Fruit fly (Drosophila melanogaster) whole organism, prepupa: Measurements from ENCODE around the gene CG32450.

Experiments
- CG10631 ChIP-seq: fragments of 200-800 bp; sonication (Bioruptor generic); optimal IDR thresholded peaks from 2 replicates; lab custom pipeline; 2016; ENCODE audit warnings: missing biosample characterization, missing genetic modification characterization
- CG11902 ChIP-seq: fragments of 200-800 bp; sonication (Bioruptor generic); optimal IDR thresholded peaks from 3 replicates; lab custom pipeline; 2016; ENCODE audit warnings: missing biosample characterization, missing genetic modification characterization
- CG15336 ChIP-seq: fragments of 200-800 bp; sonication (Bioruptor generic); IDR thresholded peaks from 2 replicates; pipeline ENCODE4 v1.3.6; 2022; ENCODE audit warnings: missing biosample characterization, missing genetic modification characterization
- CG6163 ChIP-seq: fragments of 200-800 bp; sonication (Bioruptor generic); IDR thresholded peaks from 3 replicates; pipeline ENCODE4 v1.3.6; 2022; ENCODE audit warnings: missing biosample characterization, missing genetic modification characterization
- CG6276 ChIP-seq: fragments of 200-800 bp; sonication (Bioruptor generic); optimal IDR thresholded peaks from 2 replicates; lab custom pipeline; 2017; ENCODE audit warnings: missing biosample characterization, mild to moderate bottlenecking, missing genetic modification characterization
- CG6792 ChIP-seq: fragments of 200-800 bp; sonication (Bioruptor generic); optimal IDR thresholded peaks from 3 replicates; lab custom pipeline; 2016; ENCODE audit warnings: missing biosample characterization, missing genetic modification characterization
- CG9139 ChIP-seq: fragments of 200-800 bp; sonication (Bioruptor generic); optimal IDR thresholded peaks from 3 replicates; lab custom pipeline; 2017; ENCODE audit warnings: missing biosample characterization, mild to moderate bottlenecking, missing genetic modification characterization
- Eip78C ChIP-seq: fragments of 200-800 bp; sonication (Bioruptor generic); peaks from one replicate; lab custom pipeline; 2016; ENCODE audit warnings: missing biosample characterization, missing genetic modification characterization
- Gug ChIP-seq: fragments of 200-800 bp; sonication (Bioruptor generic); IDR thresholded peaks from 2 replicates; pipeline ENCODE4 v1.3.6; 2022; ENCODE audit warnings: missing biosample characterization, missing genetic modification characterization
- Met ChIP-seq: fragments of 200-800 bp; sonication (Bioruptor generic); optimal IDR thresholded peaks from 3 replicates; lab custom pipeline; 2016; ENCODE audit warnings: missing biosample characterization, missing genetic modification characterization
- Sox102F ChIP-seq: fragments of 200-800 bp; sonication (Bioruptor generic); optimal IDR thresholded peaks from 2 replicates; lab custom pipeline; 2016; ENCODE audit warnings: missing biosample characterization, mild to moderate bottlenecking, missing genetic modification characterization
- cyc ChIP-seq: fragments of 200-800 bp; sonication (Bioruptor generic); optimal IDR thresholded peaks from 3 replicates; lab custom pipeline; 2016; ENCODE audit warnings: missing biosample characterization, missing genetic modification characterization
- dsx ChIP-seq: fragments of 200-800 bp; optimal IDR thresholded peaks from 3 replicates; lab custom pipeline; 2019; ENCODE audit warnings: missing biosample characterization, mild to moderate bottlenecking, missing genetic modification characterization, moderate library complexity; ENCODE audit not compliant: poor library complexity, severe bottlenecking
- fd59A ChIP-seq: fragments of 200-800 bp; sonication (Bioruptor generic); optimal IDR thresholded peaks from 2 replicates; lab custom pipeline; 2017; ENCODE audit warnings: missing biosample characterization, mild to moderate bottlenecking, missing genetic modification characterization, missing genetic modification reagents
- fd85E ChIP-seq: fragments of 200-800 bp; sonication (Bioruptor generic); optimal IDR thresholded peaks from 3 replicates; lab custom pipeline; 2016; ENCODE audit warnings: missing biosample characterization, missing genetic modification characterization
- fkh ChIP-seq: fragments of 200-800 bp; sonication (Bioruptor generic); optimal IDR thresholded peaks from 3 replicates; lab custom pipeline; 2017; ENCODE audit warnings: missing biosample characterization, mild to moderate bottlenecking, missing genetic modification characterization, moderate library complexity
- ss ChIP-seq, 2 experiments: fragments of 200-800 bp; sonication (Bioruptor generic); optimal IDR thresholded peaks; 2 replicates in 1 of 2; 3 replicates in 1 of 2; lab custom pipeline; 2017 to 2018; ENCODE audit warnings: mild to moderate bottlenecking in 2 of 2, missing biosample characterization in 2 of 2, missing genetic modification characterization in 2 of 2, moderate library complexity in 1 of 2
- svp ChIP-seq: fragments of 200-800 bp; sonication (Bioruptor generic); peaks from one replicate; lab custom pipeline; 2016; ENCODE audit warnings: missing biosample characterization, missing genetic modification characterization

The CG32450 gene

DNA sequence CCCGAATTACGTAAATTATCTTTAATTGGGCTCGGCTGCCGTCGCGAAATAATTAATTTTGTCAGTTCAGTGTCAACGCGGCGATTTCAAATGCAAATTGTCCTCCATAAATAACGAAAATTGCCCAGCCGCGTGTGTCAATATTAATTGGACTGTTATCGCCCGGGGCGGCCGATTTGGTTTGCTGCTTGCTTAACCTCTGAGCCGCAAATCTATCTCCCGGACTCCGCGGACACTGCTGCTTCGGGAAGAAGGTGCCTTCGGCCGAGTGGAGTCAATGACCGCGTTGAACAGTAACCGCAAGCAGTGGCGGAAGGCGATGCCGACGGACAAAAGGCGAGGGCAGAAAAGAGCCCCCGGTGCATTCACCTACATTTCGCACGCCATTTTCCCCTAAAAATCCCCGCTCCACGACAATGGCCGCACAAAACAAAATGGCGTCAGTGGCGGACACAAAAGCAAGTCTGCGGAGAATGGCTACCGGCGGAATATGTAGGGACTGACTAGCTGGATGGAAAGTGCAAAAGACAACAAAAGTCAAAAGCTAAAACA is 40.0 kb downstream of the CG32450 start:
- 0 out of 3 replicates have a peak, but pooled peaks have one; percentile 15 for TF ChIP-seq CG6163 (GFP tag; lab: Robert Waterston, UW)
- TF ChIP-seq svp (GFP tag; lab: Kevin White, UChicago) = peak; percentile 100
- TF ChIP-seq CG6792 (GFP tag; lab: Kevin White, UChicago) = no peak
- TF ChIP-seq Eip78C = peak; percentile 17
- no peak for TF ChIP-seq Sox102F (GFP tag; lab: Kevin White, UChicago)
- no peak for TF ChIP-seq CG11902 (GFP tag; lab: Kevin White, UChicago)
- TF ChIP-seq, all 60 proteins: peak for 3

dm6 chr3L:22372347-22372974 is 42.9 kb downstream of the CG32450 start:
- TF ChIP-seq cyc (GFP tag; lab: Kevin White, UChicago) (no peak), Eip78C (peak; percentile 43)

DNA sequence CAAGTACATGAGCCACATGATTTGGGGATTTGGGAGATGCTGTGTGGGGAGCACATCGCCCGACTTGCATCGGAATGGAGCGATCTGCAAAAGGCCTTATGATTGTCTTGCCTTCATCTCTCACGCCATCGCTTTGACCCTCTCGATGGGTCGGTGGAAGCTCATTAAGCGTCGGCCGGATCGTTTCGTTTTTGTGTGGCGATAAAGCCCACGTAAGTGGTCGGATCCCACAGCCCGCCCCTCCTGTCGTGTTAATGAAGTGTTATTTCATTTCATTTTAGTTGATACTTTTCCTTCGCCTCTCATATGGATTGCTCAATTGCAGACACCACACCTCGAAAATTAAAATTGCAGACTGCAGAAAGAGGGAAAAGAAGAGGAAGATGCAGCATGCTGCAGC is 47.2 kb downstream of the CG32450 start:
- no peak for TF ChIP-seq Sox102F (GFP tag; lab: Kevin White, UChicago)
- peak; percentile 46 for TF ChIP-seq Eip78C
- TF ChIP-seq CG6276 (GFP tag; lab: Kevin White, UChicago) = no peak
- TF ChIP-seq fd59A (GFP tag; lab: Kevin White, UChicago) = no peak
- TF ChIP-seq CG15336 (GFP tag; lab: Robert Waterston, UW) = no peak
- no peak for TF ChIP-seq Gug (GFP tag; lab: Robert Waterston, UW)
- no peak for TF ChIP-seq fkh (GFP tag; lab: Kevin White, UChicago)
- TF ChIP-seq CG9139 (GFP tag; lab: Kevin White, UChicago) = no peak
- TF ChIP-seq svp (GFP tag; lab: Kevin White, UChicago) = peak; percentile 91
- TF ChIP-seq Met (GFP tag; lab: Kevin White, UChicago) = no peak
- TF ChIP-seq fd85E (GFP tag; lab: Kevin White, UChicago) = no peak
- no peak for TF ChIP-seq CG10631 (GFP tag; lab: Kevin White, UChicago)

DNA sequence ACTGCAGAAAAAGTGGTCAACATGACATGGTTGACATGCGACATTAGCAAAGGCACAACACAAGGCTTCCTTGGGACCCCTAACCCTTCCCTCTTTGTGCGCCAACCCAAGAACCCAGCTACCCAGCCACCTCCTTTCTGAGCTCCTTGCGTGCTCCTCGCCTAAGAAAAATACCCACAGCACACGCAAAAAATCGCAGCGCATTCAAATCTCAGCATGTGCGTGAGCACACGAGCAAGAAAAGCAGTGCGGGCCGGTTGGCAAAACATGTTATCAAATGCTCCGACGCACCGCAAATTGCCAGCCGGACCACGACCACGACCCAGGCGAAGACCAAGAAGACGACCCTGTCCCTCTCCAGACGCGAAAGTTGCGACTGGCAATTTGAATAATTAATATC is 47.9 kb downstream of the CG32450 start:
- TF ChIP-seq dsx (GFP tag; lab: Kevin White, UChicago) (no peak), ss (GFP tag; optimal IDR thresholded peaks at IDR 0.05; lab: Kevin White, UChicago) (peak in 1 of 2 experiments; percentile 94)

DNA sequence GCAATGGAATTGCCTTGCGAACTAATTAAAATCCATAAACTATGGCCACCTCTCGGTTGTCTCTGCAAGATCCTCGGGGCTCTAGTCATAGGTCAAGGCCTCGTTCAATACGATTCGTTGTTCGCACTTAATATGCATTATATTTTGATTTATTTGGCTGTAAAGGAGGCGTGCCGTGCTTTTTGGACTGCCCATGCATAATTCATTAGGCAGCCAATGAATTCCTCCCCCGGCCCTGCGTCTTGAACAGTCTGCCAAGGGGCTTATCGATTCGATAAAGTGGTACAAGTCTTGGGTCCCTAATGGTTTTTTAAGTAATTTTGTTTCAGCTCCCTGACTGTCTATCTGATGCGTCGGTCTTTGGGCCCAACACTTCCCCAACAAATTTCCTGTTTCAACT is 49.2 kb downstream of the CG32450 start:
- TF ChIP-seq CG15336 (GFP tag; lab: Robert Waterston, UW) (no peak), Eip78C (peak; percentile 14)
